Worm (Caenorhabditis elegans) whole organism, L4/young adult: ENCODE data around the gene sri-50.

Source experiments
- W03F9.2 ChIP-seq: fragments of 150-350 bp; optimal IDR thresholded peaks from 2 replicates; lab custom pipeline; 2014; ENCODE audit warnings: missing biosample characterization, missing genetic modification characterization
- dao-5 ChIP-seq: sonication (generic microtip); optimal IDR thresholded peaks from 2 replicates; lab custom pipeline; 2016; ENCODE audit warnings: missing genotype, missing genetic modification characterization, moderate library complexity, missing compliant biosample characterization
- him-1 ChIP-seq: sonication (generic microtip); optimal IDR thresholded peaks from 2 replicates; lab custom pipeline; 2016; ENCODE audit warnings: missing genotype, missing genetic modification reagents, missing genetic modification characterization, missing compliant biosample characterization

Gene sri-50

DNA sequence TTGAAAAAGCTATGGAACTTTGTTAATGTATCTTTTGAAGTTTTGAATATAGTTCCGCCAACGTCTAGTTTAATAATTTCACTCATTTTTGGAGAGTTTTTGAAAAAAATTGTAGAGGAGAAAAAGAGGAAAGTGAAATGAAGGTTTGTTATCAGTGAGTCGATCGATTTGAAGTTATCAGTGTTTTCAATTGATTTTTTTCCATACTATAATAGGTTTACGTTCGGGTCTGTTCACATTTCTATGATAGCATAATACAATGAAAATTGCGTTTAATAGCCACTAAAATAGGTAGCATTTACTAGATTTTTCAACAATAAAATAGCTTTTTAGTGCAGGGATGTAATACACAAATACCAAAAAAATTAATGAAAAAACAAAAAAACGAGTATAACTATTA is 21.7 kb downstream of the sri-50 start, which contains the start of gene ZC239.16:
Gene ZC239.16, minus strand, starts transcription at position 120 of the 400 bp plus-strand sequence.
- TF ChIP-seq him-1 (tag; lab: Kevin White, UChicago) (no peak), W03F9.2 (tag; lab: Kevin White, UChicago) (no peak), dao-5 (no peak)

- no peak for TF ChIP-seq dao-5
- TF ChIP-seq him-1 (tag; lab: Kevin White, UChicago), result no peak
- no peak for TF ChIP-seq W03F9.2 (tag; lab: Kevin White, UChicago)
Observed at ce11 chrII:3225780-3226179, 22.3 kb downstream of the sri-50 start, which contains the start of gene ZC239.17. ZC239.17 (minus strand) TSS chrII:3225880.

DNA sequence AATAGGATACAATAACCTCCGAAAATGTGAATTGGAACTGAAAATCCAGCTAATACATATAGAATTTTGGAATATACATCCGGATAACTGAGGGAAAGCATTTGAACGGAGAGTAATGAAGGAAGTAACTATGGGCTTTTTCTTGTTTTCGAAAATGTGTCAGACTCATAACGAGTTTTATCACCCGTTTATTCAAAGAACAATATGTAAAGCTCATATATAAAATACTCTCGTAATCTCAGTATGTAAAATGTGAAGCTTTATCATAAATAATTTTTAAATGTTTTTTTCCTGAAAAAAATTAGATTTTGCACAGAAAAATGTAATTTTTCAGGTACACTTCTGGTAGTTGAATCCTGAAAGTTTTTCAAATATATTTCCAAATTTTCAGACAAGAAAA is 26.9 kb downstream of the sri-50 start, which contains the start of gene srh-297:
Gene srh-297, minus strand, starts transcription at position 101 of the 400 bp plus-strand sequence.
- TF ChIP-seq dao-5 (no peak), W03F9.2 (tag; lab: Kevin White, UChicago) (no peak), him-1 (tag; lab: Kevin White, UChicago) (no peak)

DNA sequence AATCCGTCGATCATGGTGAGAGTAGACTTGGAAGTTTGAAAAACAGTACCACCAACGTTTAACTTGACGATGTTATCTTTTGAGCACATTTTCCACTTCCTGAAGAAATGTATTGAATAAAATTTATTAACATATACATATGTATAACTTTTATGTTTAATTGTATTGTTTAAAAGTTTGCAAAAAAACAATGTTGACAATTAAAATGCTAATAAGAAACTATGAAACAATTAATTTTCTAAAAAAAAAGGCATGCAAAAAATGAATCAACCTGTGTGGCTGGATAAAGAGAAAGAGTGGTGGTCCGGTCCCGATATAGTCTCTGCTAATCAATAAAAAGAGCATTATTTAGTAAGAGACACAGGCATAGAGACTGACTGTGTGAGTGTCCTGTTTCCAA is 31.2 kb downstream of the sri-50 start, which contains the start of gene C17F4.8:
Gene C17F4.8, minus strand, starts transcription at position 101 of the 400 bp plus-strand sequence.
- TF ChIP-seq W03F9.2 (tag; lab: Kevin White, UChicago) (no peak), dao-5 (no peak), him-1 (tag; lab: Kevin White, UChicago) (no peak)

DNA sequence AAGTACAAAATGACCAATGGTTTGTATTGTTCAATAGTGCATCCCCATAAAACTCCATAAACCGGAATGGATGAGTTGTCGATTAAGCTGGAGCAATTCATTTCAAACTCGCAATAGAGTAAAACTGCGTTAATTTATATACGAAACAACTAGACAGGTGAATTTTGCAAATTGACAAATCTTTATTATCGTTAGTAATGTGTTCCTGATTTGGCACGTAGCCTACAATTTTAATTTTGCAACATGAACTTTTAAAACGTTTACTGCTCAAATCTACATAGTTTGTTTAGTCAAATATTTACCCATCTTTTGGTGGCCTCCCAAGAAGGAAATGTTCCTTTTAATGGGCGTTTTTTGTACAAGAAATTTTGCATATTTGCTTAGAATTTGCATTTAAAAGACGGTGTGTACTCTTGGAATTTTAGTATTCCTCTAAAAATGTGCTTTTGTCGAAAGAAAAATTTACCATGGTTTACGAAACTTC is 33.6 kb downstream of the sri-50 start, which contains the start of the genes srz-67 and C17F4.11:
Gene srz-67, minus strand, starts transcription at position 101 of the 484 bp plus-strand sequence.
Gene C17F4.11, plus strand, starts transcription at position 434 of the 484 bp plus-strand sequence.
- TF ChIP-seq dao-5, result no peak
- TF ChIP-seq W03F9.2 (tag; lab: Kevin White, UChicago), result no peak
- TF ChIP-seq him-1 (tag; lab: Kevin White, UChicago), result no peak

ce11 chrII:3240207-3240606 is 36.7 kb downstream of the sri-50 start, which contains the start of gene C17F4.3:
C17F4.3 (plus strand) TSS chrII:3240507.
- TF ChIP-seq dao-5 (no peak), him-1 (tag; lab: Kevin White, UChicago) (no peak), W03F9.2 (tag; lab: Kevin White, UChicago) (no peak)

DNA sequence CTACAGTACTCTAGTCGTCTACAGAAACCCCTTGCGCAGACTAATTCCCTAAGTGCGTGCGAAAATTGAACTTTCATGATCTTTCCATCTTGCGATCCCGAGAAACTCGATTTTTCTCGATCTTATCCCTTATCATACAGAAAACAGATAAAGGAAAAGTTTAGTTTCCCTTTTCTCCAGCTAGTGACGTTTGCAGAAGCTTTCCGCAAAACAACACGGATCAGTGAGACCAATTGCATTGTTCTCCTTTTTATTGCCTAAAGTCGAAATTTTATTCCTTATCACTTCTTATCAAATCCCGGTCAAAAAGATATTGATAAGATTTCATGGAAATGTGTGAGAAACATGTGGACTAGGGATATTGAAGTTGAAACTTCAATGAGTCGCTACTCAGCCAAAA is 38.3 kb downstream of the sri-50 start:
- no peak for TF ChIP-seq W03F9.2 (tag; lab: Kevin White, UChicago)
- no peak for TF ChIP-seq him-1 (tag; lab: Kevin White, UChicago)
- TF ChIP-seq dao-5, result no peak

- TF ChIP-seq dao-5 (no peak), him-1 (tag; lab: Kevin White, UChicago) (no peak), W03F9.2 (tag; lab: Kevin White, UChicago) (no peak)
Observed at ce11 chrII:3244070-3244469, 40.6 kb downstream of the sri-50 start, which contains the start of gene C17F4.12. C17F4.12 (minus strand) TSS chrII:3244170.

DNA sequence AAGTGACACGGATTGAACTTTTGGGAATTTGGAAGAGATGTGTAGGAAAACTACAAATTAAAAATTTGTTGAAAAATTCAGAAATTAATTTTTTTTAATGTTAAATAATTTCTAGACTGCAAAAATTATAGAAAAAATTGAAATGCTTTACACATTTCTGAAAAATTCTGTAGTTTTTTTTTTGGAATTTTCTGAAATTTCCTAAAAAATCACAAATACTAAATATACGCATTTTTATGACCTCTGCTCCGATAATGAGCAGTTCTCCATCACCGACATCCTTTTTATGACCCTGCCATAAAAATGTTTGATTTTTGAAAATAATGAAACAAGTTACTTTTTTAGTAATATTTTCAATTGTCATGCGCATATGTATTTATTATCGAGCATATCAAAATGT is 41.2 kb downstream of the sri-50 start:
- TF ChIP-seq W03F9.2 (tag; lab: Kevin White, UChicago), result no peak
- no peak for TF ChIP-seq dao-5
- no peak for TF ChIP-seq him-1 (tag; lab: Kevin White, UChicago)

- TF ChIP-seq dao-5, result no peak
- TF ChIP-seq him-1 (tag; lab: Kevin White, UChicago), result no peak
- TF ChIP-seq W03F9.2 (tag; lab: Kevin White, UChicago), result no peak
Observed at ce11 chrII:3245836-3246235, 42.3 kb downstream of the sri-50 start, which contains the start of gene C17F4.7. C17F4.7 (minus strand) TSS chrII:3246015.

DNA sequence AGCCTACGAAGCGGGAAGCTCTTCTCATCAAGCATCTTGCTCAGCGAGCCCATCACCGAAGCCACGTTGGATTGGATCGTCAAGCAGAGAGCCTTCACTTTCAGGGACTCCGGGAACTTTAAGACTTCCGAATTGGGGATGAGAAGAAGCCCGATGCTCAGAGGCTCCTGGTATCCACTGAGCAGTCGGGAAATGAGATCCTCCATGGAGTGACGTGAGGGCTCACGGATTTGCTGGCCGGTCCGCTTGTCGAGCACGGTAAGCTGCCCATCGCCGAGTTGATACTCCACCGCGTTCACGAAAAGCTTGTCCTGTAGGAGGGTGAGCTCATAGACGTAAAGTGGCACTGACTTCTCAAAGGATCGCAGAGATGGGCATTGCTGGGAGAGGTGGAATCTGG is 44.0 kb downstream of the sri-50 start:
- TF ChIP-seq dao-5 (no peak), him-1 (tag; lab: Kevin White, UChicago) (no peak), W03F9.2 (tag; lab: Kevin White, UChicago) (no peak)

DNA sequence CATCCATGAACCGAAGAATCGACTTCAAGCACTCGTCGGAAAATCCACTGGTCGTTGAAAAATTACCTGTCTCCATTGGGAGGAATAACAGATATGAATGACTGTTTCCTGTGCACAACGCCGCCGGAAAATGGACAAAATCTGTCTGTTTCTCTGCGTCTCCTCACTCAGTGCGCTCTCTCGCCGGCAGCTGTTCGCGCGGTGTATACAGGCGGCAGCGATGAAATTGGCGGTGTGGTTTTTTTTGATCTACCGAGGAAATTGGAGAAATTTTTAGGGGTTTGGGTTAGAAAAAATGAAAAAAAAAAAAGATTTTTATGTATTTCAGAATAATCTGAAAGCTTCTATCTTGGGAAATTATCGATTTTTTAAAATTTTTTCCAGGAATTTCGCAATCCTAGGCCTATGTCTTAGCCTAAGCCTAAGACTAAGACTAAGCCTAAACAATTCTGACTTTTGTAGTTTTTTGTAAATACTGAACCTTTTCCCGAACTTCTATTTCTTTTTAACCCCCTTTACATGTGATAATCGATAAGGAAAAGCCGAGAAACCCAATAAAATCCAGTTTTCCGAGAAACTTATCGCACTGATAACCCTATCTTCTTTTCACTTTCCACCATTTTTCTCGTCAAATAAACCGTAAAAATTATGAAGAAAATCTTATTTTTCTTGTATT is 44.7 kb downstream of the sri-50 start, which contains the start of the genes fbxc-50 and C17F4.2:
Gene fbxc-50, minus strand, starts transcription at position 81 of the 676 bp plus-strand sequence.
Gene C17F4.2, plus strand, starts transcription at position 626 of the 676 bp plus-strand sequence.
- TF ChIP-seq W03F9.2 (tag; lab: Kevin White, UChicago) (no peak), him-1 (tag; lab: Kevin White, UChicago) (no peak), dao-5 (no peak)

DNA sequence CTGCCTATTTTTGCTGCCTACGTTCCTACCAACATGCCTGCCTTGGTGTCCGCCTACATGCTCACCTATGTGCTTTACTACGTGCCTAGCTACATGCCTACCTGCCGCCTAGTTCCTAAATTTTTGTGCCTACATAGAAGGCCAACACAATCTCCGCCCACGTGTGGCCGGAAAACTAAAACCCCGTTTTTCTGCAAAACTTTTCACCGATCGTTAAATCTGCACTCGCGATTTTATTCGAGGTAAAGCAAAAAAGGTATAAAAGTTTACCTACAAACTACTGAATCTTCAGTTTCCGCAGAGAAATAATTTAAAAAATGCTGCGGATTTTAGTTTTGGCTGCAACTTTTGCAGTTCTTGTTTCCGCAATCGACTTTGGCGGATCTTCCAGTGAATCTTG is 45.9 kb downstream of the sri-50 start, which contains the start of gene clec-124:
Gene clec-124, plus strand, starts transcription at position 301 of the 400 bp plus-strand sequence.
- no peak for TF ChIP-seq dao-5
- TF ChIP-seq him-1 (tag; lab: Kevin White, UChicago), result no peak
- no peak for TF ChIP-seq W03F9.2 (tag; lab: Kevin White, UChicago)

DNA sequence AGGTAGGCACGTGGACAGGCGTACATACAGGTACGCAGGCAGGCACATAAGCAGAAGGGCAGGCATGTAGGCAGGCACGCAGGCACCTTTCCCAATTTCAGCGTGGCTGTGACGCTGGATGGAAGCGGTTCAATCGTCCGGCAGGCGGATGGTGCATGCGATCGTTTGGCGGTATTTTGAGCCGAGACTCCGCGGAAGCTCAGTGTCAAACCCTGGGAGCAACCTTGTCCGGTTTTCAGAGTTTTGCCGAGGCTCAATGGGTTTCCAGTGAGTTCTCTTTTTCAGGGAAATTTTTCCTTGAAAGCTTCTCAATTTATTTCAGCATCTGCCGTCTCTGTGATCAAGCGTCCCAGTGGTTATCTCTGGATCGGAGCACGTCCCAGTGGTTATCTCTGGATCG is 46.7 kb downstream of the sri-50 start:
- TF ChIP-seq dao-5 (no peak), W03F9.2 (tag; lab: Kevin White, UChicago) (no peak), him-1 (tag; lab: Kevin White, UChicago) (no peak)
